Fruit fly (Drosophila melanogaster): ENCODE data around the gene Fim.
A peak's percentile ranks its signal among the peaks of the same experiment; 100 is the strongest.

The Fim gene

dm6 chrX:17292050-17292730 is 9.5 kb downstream of the Fim start (continued):
- TF ChIP-seq Bteb2 (GFP tag; optimal IDR thresholded peaks at IDR 0.05) = peak; percentile 58
- TF ChIP-seq Lhr (GFP tag; optimal IDR thresholded peaks at IDR 0.05) = no peak
- no peak for TF ChIP-seq hkb (optimal IDR thresholded peaks at IDR 0.05)
- TF ChIP-seq hkb (GFP tag; IDR thresholded peaks at IDR 0.05) = peak; percentile 76
- TF ChIP-seq CG11723 (GFP tag; optimal IDR thresholded peaks at IDR 0.05) = peak; percentile 46
- peak; percentile 35 for TF ChIP-seq chn (GFP tag; optimal IDR thresholded peaks at IDR 0.05)
- TF ChIP-seq CG17612 (GFP tag; IDR thresholded peaks at IDR 0.05) = 0 out of 2 replicates have a peak, but pooled peaks have one; percentile 18
- no peak for TF ChIP-seq crc (GFP tag; optimal IDR thresholded peaks at IDR 0.05)
- TF ChIP-seq CG4424 (GFP tag; optimal IDR thresholded peaks at IDR 0.05) = peak; percentile 43
- no peak for TF ChIP-seq CG30431 (GFP tag; optimal IDR thresholded peaks at IDR 0.05)
- TF ChIP-seq CG16779 (GFP tag; IDR thresholded peaks at IDR 0.05) = no peak
- peak; percentile 28 for TF ChIP-seq fu2 (GFP tag; optimal IDR thresholded peaks at IDR 0.05)
- TF ChIP-seq mld (GFP tag; IDR thresholded peaks at IDR 0.05; ENCODE audit: partially characterized antibody) = no peak
- no peak for TF ChIP-seq CG3065 (GFP tag; optimal IDR thresholded peaks at IDR 0.05)
- no peak for TF ChIP-seq CG31388 (GFP tag; optimal IDR thresholded peaks at IDR 0.05)
- TF ChIP-seq sima (GFP tag; optimal IDR thresholded peaks at IDR 0.05) = no peak
- TF ChIP-seq Atf6 (GFP tag; IDR thresholded peaks at IDR 0.05) = peak; percentile 73
- TF ChIP-seq BEAF-32 (GFP tag; optimal IDR thresholded peaks at IDR 0.05) = peak; percentile 5
- TF ChIP-seq CG32772 (GFP tag; IDR thresholded peaks at IDR 0.05) = peak; percentile 38
- peak; percentile 23; the same call in 1 of the 4 replicates for TF ChIP-seq Gug (GFP tag; IDR thresholded peaks at IDR 0.05)
- peak; percentile 37 for TF ChIP-seq luna (GFP tag; optimal IDR thresholded peaks at IDR 0.05)
- peak; percentile 88 for TF ChIP-seq CG2678 (tag; optimal IDR thresholded peaks at IDR 0.05)
- TF ChIP-seq Hand (GFP tag; optimal IDR thresholded peaks at IDR 0.05) = peak; percentile 60
- no peak for TF ChIP-seq emc (GFP tag; optimal IDR thresholded peaks at IDR 0.05)
- peak; percentile 36; the same call in 1 of the 2 replicates for TF ChIP-seq al (GFP tag; IDR thresholded peaks at IDR 0.05)
- TF ChIP-seq pan (optimal IDR thresholded peaks at IDR 0.05) = no peak
- peak in 1 of 2 experiments; percentile 47 for TF ChIP-seq pan (GFP tag; optimal IDR thresholded peaks at IDR 0.05 in 1 of 2, IDR thresholded peaks at IDR 0.05 in 1 of 2)
- peak; percentile 73 for TF ChIP-seq CG14014 (GFP tag; IDR thresholded peaks at IDR 0.05)
- no peak for TF ChIP-seq corto (GFP tag; optimal IDR thresholded peaks at IDR 0.05)
- peak; percentile 85 for TF ChIP-seq Ets65A (GFP tag)
- no peak for TF ChIP-seq h (optimal IDR thresholded peaks at IDR 0.05)
- TF ChIP-seq inv (GFP tag; IDR thresholded peaks at IDR 0.05; ENCODE audit: partially characterized antibody) = no peak
- TF ChIP-seq aop (GFP tag; IDR thresholded peaks at IDR 0.05) = no peak
- TF ChIP-seq CG4404 (GFP tag; IDR thresholded peaks at IDR 0.05) = no peak
- TF ChIP-seq gt (GFP tag; IDR thresholded peaks at IDR 0.05) = 0 out of 2 replicates have a peak, but pooled peaks have one; percentile 30
- no peak for TF ChIP-seq Poxn (GFP tag; IDR thresholded peaks at IDR 0.05)
- TF ChIP-seq NK7.1 (GFP tag; optimal IDR thresholded peaks at IDR 0.05) = no peak
- TF ChIP-seq CG12104 (GFP tag; optimal IDR thresholded peaks at IDR 0.05) = peak; percentile 57
- no peak for TF ChIP-seq Dip2 (GFP tag; IDR thresholded peaks at IDR 0.05)
- TF ChIP-seq Trl (optimal IDR thresholded peaks at IDR 0.05) = no peak
- TF ChIP-seq Trl (GFP tag; optimal IDR thresholded peaks at IDR 0.05) = peak; percentile 47
- TF ChIP-seq crol (GFP tag; IDR thresholded peaks at IDR 0.05) = no peak
- peak; percentile 30 for TF ChIP-seq CG12299 (tag; optimal IDR thresholded peaks at IDR 0.05)
- TF ChIP-seq CG14710 (tag; optimal IDR thresholded peaks at IDR 0.05) = peak; percentile 39
- TF ChIP-seq Sin3A (optimal IDR thresholded peaks at IDR 0.05) = no peak
- peak; percentile 25; the same call in 1 of the 3 replicates for TF ChIP-seq B-H1 (GFP tag; IDR thresholded peaks at IDR 0.05)
- TF ChIP-seq CG32767 (GFP tag; IDR thresholded peaks at IDR 0.05) = peak; percentile 58
- no peak for TF ChIP-seq CG9797 (GFP tag; optimal IDR thresholded peaks at IDR 0.05)
- TF ChIP-seq esg (GFP tag; conservative IDR thresholded peaks at IDR 0.05) = peak; percentile 44
- no peak for TF ChIP-seq tll (GFP tag; optimal IDR thresholded peaks at IDR 0.05)
- peak; percentile 25 for TF ChIP-seq mirr (GFP tag; optimal IDR thresholded peaks at IDR 0.05)
- TF ChIP-seq wor (GFP tag; IDR thresholded peaks at IDR 0.05) = peak; percentile 56
- TF ChIP-seq CG1647 (GFP tag; optimal IDR thresholded peaks at IDR 0.05) = no peak

All from whole organism, embryonic.